Fruit fly (Drosophila melanogaster) whole organism, pupa: ENCODE results near the gene CG12692.
A peak's percentile ranks its signal among the peaks of the same experiment; 100 is the strongest.
"Not testable (repeated sequence)": the region's sequence is repeated elsewhere in the genome, so short reads cannot be mapped to it uniquely, and the experiment has no call there.

ENCODE experiments used
- CG10348 ChIP-seq: fragments of 200-800 bp; sonication (Bioruptor generic); IDR thresholded peaks from 2 replicates; pipeline ENCODE4 v1.3.6; 2022; ENCODE audit warnings: missing biosample characterization, missing genetic modification characterization
- CG12605 ChIP-seq: fragments of 200-800 bp; sonication (Bioruptor generic); IDR thresholded peaks from 2 replicates; pipeline ENCODE4 v1.3.6; 2022; ENCODE audit warnings: missing biosample characterization, missing genetic modification characterization
- CG13204 ChIP-seq: fragments of 200-800 bp; sonication (Bioruptor generic); optimal IDR thresholded peaks from 2 replicates; lab custom pipeline; 2018; ENCODE audit warnings: missing biosample characterization, mild to moderate bottlenecking, missing genetic modification characterization, moderate library complexity
- CG14655 ChIP-seq: fragments of 200-800 bp; sonication (Bioruptor generic); optimal IDR thresholded peaks from 3 replicates; lab custom pipeline; 2017; ENCODE audit warnings: mild to moderate bottlenecking, missing biosample characterization, missing genetic modification reagents, missing genetic modification characterization
- CG15710 ChIP-seq: fragments of 200-800 bp; sonication (Bioruptor generic); optimal IDR thresholded peaks from 2 replicates; lab custom pipeline; 2018; ENCODE audit warnings: missing biosample characterization, mild to moderate bottlenecking, missing genetic modification characterization, moderate library complexity
- CG17806 ChIP-seq: fragments of 200-800 bp; sonication (Bioruptor generic); optimal IDR thresholded peaks from 2 replicates; lab custom pipeline; 2018; ENCODE audit warnings: missing biosample characterization, mild to moderate bottlenecking, missing genetic modification characterization, moderate library complexity
- CG32121 ChIP-seq: fragments of 200-800 bp; sonication (Bioruptor generic); IDR thresholded peaks from 2 replicates; pipeline ENCODE4 v1.3.6; 2022; ENCODE audit warnings: missing biosample characterization, missing genetic modification characterization
- CG34367 ChIP-seq: fragments of 200-800 bp; sonication (Bioruptor generic); optimal IDR thresholded peaks from 2 replicates; lab custom pipeline; 2018; ENCODE audit warnings: missing biosample characterization, mild to moderate bottlenecking, missing genetic modification characterization
- CG4496 ChIP-seq: fragments of 200-800 bp; sonication (Bioruptor generic); IDR thresholded peaks from 3 replicates; pipeline ENCODE4 v1.3.6; 2022; ENCODE audit warnings: missing biosample characterization, missing genetic modification characterization
- CG8159 ChIP-seq: fragments of 200-800 bp; sonication (Bioruptor generic); optimal IDR thresholded peaks from 3 replicates; lab custom pipeline; 2018; ENCODE audit warnings: missing biosample characterization, mild to moderate bottlenecking, missing genetic modification characterization, moderate library complexity
- CG8301 ChIP-seq: fragments of 200-800 bp; sonication (Bioruptor generic); optimal IDR thresholded peaks from 2 replicates; lab custom pipeline; 2018; ENCODE audit warnings: missing biosample characterization, mild to moderate bottlenecking, missing genetic modification characterization
- CG9948 ChIP-seq: fragments of 200-800 bp; sonication (Bioruptor generic); optimal IDR thresholded peaks from 2 replicates; lab custom pipeline; 2018; ENCODE audit warnings: missing biosample characterization, mild to moderate bottlenecking, missing genetic modification characterization, moderate library complexity
- D1 ChIP-seq: fragments of 200-800 bp; sonication (Bioruptor generic); optimal IDR thresholded peaks from 2 replicates; lab custom pipeline; 2018; ENCODE audit warnings: missing biosample characterization, mild to moderate bottlenecking, missing genetic modification characterization, moderate library complexity
- EcR ChIP-seq: fragments of 200-800 bp; sonication (Bioruptor generic); optimal IDR thresholded peaks from 3 replicates; lab custom pipeline; 2019; ENCODE audit warnings: missing biosample characterization, missing genetic modification characterization, mild to moderate bottlenecking, moderate library complexity, missing genetic modification reagents
- Ets98B ChIP-seq: fragments of 200-800 bp; sonication (Bioruptor generic); IDR thresholded peaks from 2 replicates; pipeline ENCODE4 v1.3.6; 2022; ENCODE audit warnings: missing biosample characterization, missing genetic modification characterization
- Pif1A ChIP-seq: fragments of 200-800 bp; sonication (Bioruptor generic); optimal IDR thresholded peaks from 3 replicates; lab custom pipeline; 2016; ENCODE audit warnings: missing biosample characterization, missing genetic modification characterization
- Pif1B ChIP-seq: fragments of 200-800 bp; sonication (Bioruptor generic); optimal IDR thresholded peaks from 3 replicates; lab custom pipeline; 2016; ENCODE audit warnings: missing biosample characterization, missing genetic modification characterization
- Snoo ChIP-seq: fragments of 200-800 bp; sonication (Bioruptor generic); optimal IDR thresholded peaks from 3 replicates; lab custom pipeline; 2017; ENCODE audit warnings: missing biosample characterization, mild to moderate bottlenecking, missing genetic modification characterization, inconsistent platforms
- fd96Ca ChIP-seq: fragments of 200-800 bp; sonication (Bioruptor generic); IDR thresholded peaks from 3 replicates; pipeline ENCODE4 v1.3.6; 2022; ENCODE audit warnings: missing biosample characterization, missing genetic modification characterization
- gl ChIP-seq: fragments of 200-800 bp; sonication (Bioruptor generic); optimal IDR thresholded peaks from 2 replicates; lab custom pipeline; 2018; ENCODE audit warnings: missing biosample characterization, mild to moderate bottlenecking, missing genetic modification characterization
- rn ChIP-seq: fragments of 200-800 bp; sonication (Bioruptor generic); IDR thresholded peaks from 2 replicates; pipeline ENCODE4 v1.3.6; 2022; ENCODE audit warnings: missing biosample characterization, missing genetic modification characterization

Gene CG12692

dm6 chrX:4322234-4323210, 20.4 kb upstream of the CG12692 start, which contains the start of gene norpA:
Gene norpA (plus strand): TSS chrX:4322626.
- TF ChIP-seq CG14655 (GFP tag; lab: Kevin White, UChicago) (no peak), Ets98B (GFP tag; lab: Robert Waterston, UW) (peak; percentile 61), CG9948 (tag; lab: Kevin White, UChicago) (peak; percentile 35), CG32121 (GFP tag; lab: Robert Waterston, UW) (no peak; the same call in 1 of the 2 replicates), gl (peak; percentile 16), CG10348 (GFP tag; lab: Robert Waterston, UW) (no peak), CG15710 (tag; lab: Kevin White, UChicago) (peak; percentile 10), CG34367 (tag; lab: Kevin White, UChicago) (peak; percentile 41), CG17806 (tag; lab: Kevin White, UChicago) (peak; percentile 9), Pif1B (GFP tag; lab: Kevin White, UChicago) (peak; percentile 53), EcR (GFP tag; lab: Kevin White, UChicago) (no peak), rn (no peak), CG13204 (no peak), CG12605 (GFP tag; lab: Robert Waterston, UW) (peak; percentile 65), CG4496 (GFP tag; lab: Robert Waterston, UW) (peak; percentile 55; the same call in 1 of the 3 replicates), CG8301 (tag; lab: Kevin White, UChicago) (peak; percentile 46), Snoo (tag; lab: Kevin White, UChicago) (peak; percentile 29), Pif1A (GFP tag; lab: Kevin White, UChicago) (peak; percentile 59), CG8159 (tag; lab: Kevin White, UChicago) (peak; percentile 10), fd96Ca (peak; percentile 68; the same call in 2 of the 3 replicates), D1 (tag; lab: Kevin White, UChicago) (peak; percentile 70)

DNA sequence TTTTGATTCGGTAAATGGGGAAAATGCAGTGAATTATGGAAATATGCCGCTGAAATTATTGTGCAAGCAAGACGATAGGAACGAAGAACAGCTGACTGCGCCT, 19.8 kb upstream of the CG12692 start, which contains the start of gene mRpL33:
Gene mRpL33, minus strand, starts transcription at position 101 of the 103 bp plus-strand sequence.
- TF ChIP-seq rn = no peak
- TF ChIP-seq D1 (tag; lab: Kevin White, UChicago) = no peak
- no peak for TF ChIP-seq CG17806 (tag; lab: Kevin White, UChicago)
- TF ChIP-seq, all 21 proteins: peak for 0

- not testable (repeated sequence) for TF ChIP-seq D1 (tag; lab: Kevin White, UChicago); CG8301 (tag; lab: Kevin White, UChicago); CG32121 (GFP tag; lab: Robert Waterston, UW)
Observed at dm6 chrX:4319240-4319639, 17.1 kb upstream of the CG12692 start, which contains the start of gene NO66. Gene NO66 (plus strand): TSS chrX:4319438.

DNA sequence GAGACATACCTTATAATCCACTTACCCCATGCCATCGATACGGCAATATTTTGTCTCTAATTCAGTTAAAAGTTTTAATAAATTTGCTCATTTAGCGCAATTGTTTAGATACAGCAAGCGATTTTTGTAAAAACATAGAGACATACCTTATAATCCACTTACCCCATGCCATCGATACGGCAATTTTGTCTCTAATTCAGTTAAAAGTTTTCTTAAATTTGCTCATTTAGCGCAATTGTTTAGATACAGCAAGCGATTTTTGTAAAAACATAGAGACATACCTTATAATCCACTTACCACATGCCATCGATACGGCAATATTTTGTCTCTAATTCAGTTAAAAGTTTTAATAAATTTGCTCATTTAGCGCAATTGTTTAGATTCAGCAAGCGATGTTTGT, 16.6 kb upstream of the CG12692 start, which contains the start of gene mei-9:
Gene mei-9, minus strand, starts transcription at position 101 of the 400 bp plus-strand sequence.
- TF ChIP-seq Pif1A (GFP tag; lab: Kevin White, UChicago); CG32121 (GFP tag; lab: Robert Waterston, UW); EcR (GFP tag; lab: Kevin White, UChicago): not testable (repeated sequence)

dm6 chrX:4318001-4318400, 15.9 kb upstream of the CG12692 start:
- TF ChIP-seq Ets98B (GFP tag; lab: Robert Waterston, UW) = peak; percentile 55
- 0 out of 3 replicates have a peak, but pooled peaks have one; percentile 10 for TF ChIP-seq fd96Ca
- TF ChIP-seq CG32121 (GFP tag; lab: Robert Waterston, UW) = peak; percentile 38; the same call in 1 of the 2 replicates
- peak; percentile 70; the same call in 2 of the 3 replicates for TF ChIP-seq CG4496 (GFP tag; lab: Robert Waterston, UW)
- TF ChIP-seq CG12605 (GFP tag; lab: Robert Waterston, UW) = peak; percentile 36
- TF ChIP-seq rn = peak; percentile 55

- TF ChIP-seq D1 (tag; lab: Kevin White, UChicago) (no peak), CG17806 (tag; lab: Kevin White, UChicago) (no peak), fd96Ca (no peak), CG12605 (GFP tag; lab: Robert Waterston, UW) (no peak), Pif1B (GFP tag; lab: Kevin White, UChicago) (no peak)
- TF ChIP-seq, all 21 proteins: peak for 0
Observed at dm6 chrX:4311699-4312098, 9.6 kb upstream of the CG12692 start, which contains the start of gene CG15579. Gene CG15579 (minus strand): TSS chrX:4311799.

DNA sequence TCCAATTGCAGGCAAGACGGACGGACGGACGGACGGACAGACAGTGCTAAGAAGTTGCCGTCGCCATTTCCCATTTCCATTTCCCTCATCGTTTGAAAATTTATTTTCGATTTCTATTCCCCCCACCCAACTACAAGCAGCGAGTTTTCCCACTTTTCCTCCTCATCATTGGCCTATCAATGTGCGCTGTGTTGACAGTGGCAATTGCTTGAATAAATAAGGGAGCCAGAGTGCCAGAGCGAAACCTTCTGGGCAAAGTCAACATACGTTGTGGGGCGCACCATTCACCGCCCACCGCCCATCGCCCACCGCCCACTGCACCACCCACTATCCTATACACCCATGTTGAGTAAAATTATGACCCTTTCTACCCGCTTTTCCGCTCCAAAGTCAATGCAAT, 3.8 kb upstream of the CG12692 start:
- no peak for TF ChIP-seq CG13204
- no peak for TF ChIP-seq CG34367 (tag; lab: Kevin White, UChicago)
- no peak for TF ChIP-seq CG32121 (GFP tag; lab: Robert Waterston, UW)
- TF ChIP-seq EcR (GFP tag; lab: Kevin White, UChicago) = no peak
- TF ChIP-seq CG8159 (tag; lab: Kevin White, UChicago) = no peak
- TF ChIP-seq CG14655 (GFP tag; lab: Kevin White, UChicago) = no peak
- no peak for TF ChIP-seq D1 (tag; lab: Kevin White, UChicago)
- no peak for TF ChIP-seq CG10348 (GFP tag; lab: Robert Waterston, UW)
- no peak for TF ChIP-seq Ets98B (GFP tag; lab: Robert Waterston, UW)
- TF ChIP-seq Pif1A (GFP tag; lab: Kevin White, UChicago) = no peak
- no peak for TF ChIP-seq fd96Ca
- no peak for TF ChIP-seq CG17806 (tag; lab: Kevin White, UChicago)
- no peak for TF ChIP-seq CG4496 (GFP tag; lab: Robert Waterston, UW)
- no peak for TF ChIP-seq CG8301 (tag; lab: Kevin White, UChicago)
- no peak for TF ChIP-seq Pif1B (GFP tag; lab: Kevin White, UChicago)
- TF ChIP-seq gl = no peak
- no peak for TF ChIP-seq Snoo (tag; lab: Kevin White, UChicago)
- no peak for TF ChIP-seq rn
- TF ChIP-seq CG12605 (GFP tag; lab: Robert Waterston, UW) = no peak
- TF ChIP-seq CG15710 (tag; lab: Kevin White, UChicago) = no peak
- TF ChIP-seq, all 21 proteins: peak for 0
